Fruit fly (Drosophila melanogaster) whole organism, pupa: Measurements from ENCODE around the gene Tsp3A.
A peak's percentile ranks its signal among the peaks of the same experiment; 100 is the strongest.

Experiments
- CG10348 ChIP-seq: fragments of 200-800 bp; sonication (Bioruptor generic); IDR thresholded peaks from 2 replicates; pipeline ENCODE4 v1.3.6; 2022; ENCODE audit warnings: missing biosample characterization, missing genetic modification characterization
- CG12605 ChIP-seq: fragments of 200-800 bp; sonication (Bioruptor generic); IDR thresholded peaks from 2 replicates; pipeline ENCODE4 v1.3.6; 2022; ENCODE audit warnings: missing biosample characterization, missing genetic modification characterization
- CG13204 ChIP-seq: fragments of 200-800 bp; sonication (Bioruptor generic); optimal IDR thresholded peaks from 2 replicates; lab custom pipeline; 2018; ENCODE audit warnings: missing biosample characterization, mild to moderate bottlenecking, missing genetic modification characterization, moderate library complexity
- CG14655 ChIP-seq: fragments of 200-800 bp; sonication (Bioruptor generic); optimal IDR thresholded peaks from 3 replicates; lab custom pipeline; 2017; ENCODE audit warnings: mild to moderate bottlenecking, missing biosample characterization, missing genetic modification reagents, missing genetic modification characterization
- CG15710 ChIP-seq: fragments of 200-800 bp; sonication (Bioruptor generic); optimal IDR thresholded peaks from 2 replicates; lab custom pipeline; 2018; ENCODE audit warnings: missing biosample characterization, mild to moderate bottlenecking, missing genetic modification characterization, moderate library complexity
- CG17806 ChIP-seq: fragments of 200-800 bp; sonication (Bioruptor generic); optimal IDR thresholded peaks from 2 replicates; lab custom pipeline; 2018; ENCODE audit warnings: missing biosample characterization, mild to moderate bottlenecking, missing genetic modification characterization, moderate library complexity
- CG32121 ChIP-seq: fragments of 200-800 bp; sonication (Bioruptor generic); IDR thresholded peaks from 2 replicates; pipeline ENCODE4 v1.3.6; 2022; ENCODE audit warnings: missing biosample characterization, missing genetic modification characterization
- CG34367 ChIP-seq: fragments of 200-800 bp; sonication (Bioruptor generic); optimal IDR thresholded peaks from 2 replicates; lab custom pipeline; 2018; ENCODE audit warnings: missing biosample characterization, mild to moderate bottlenecking, missing genetic modification characterization
- CG4496 ChIP-seq: fragments of 200-800 bp; sonication (Bioruptor generic); IDR thresholded peaks from 3 replicates; pipeline ENCODE4 v1.3.6; 2022; ENCODE audit warnings: missing biosample characterization, missing genetic modification characterization
- CG8159 ChIP-seq: fragments of 200-800 bp; sonication (Bioruptor generic); optimal IDR thresholded peaks from 3 replicates; lab custom pipeline; 2018; ENCODE audit warnings: missing biosample characterization, mild to moderate bottlenecking, missing genetic modification characterization, moderate library complexity
- CG8301 ChIP-seq: fragments of 200-800 bp; sonication (Bioruptor generic); optimal IDR thresholded peaks from 2 replicates; lab custom pipeline; 2018; ENCODE audit warnings: missing biosample characterization, mild to moderate bottlenecking, missing genetic modification characterization
- CG9948 ChIP-seq: fragments of 200-800 bp; sonication (Bioruptor generic); optimal IDR thresholded peaks from 2 replicates; lab custom pipeline; 2018; ENCODE audit warnings: missing biosample characterization, mild to moderate bottlenecking, missing genetic modification characterization, moderate library complexity
- D1 ChIP-seq: fragments of 200-800 bp; sonication (Bioruptor generic); optimal IDR thresholded peaks from 2 replicates; lab custom pipeline; 2018; ENCODE audit warnings: missing biosample characterization, mild to moderate bottlenecking, missing genetic modification characterization, moderate library complexity
- EcR ChIP-seq: fragments of 200-800 bp; sonication (Bioruptor generic); optimal IDR thresholded peaks from 3 replicates; lab custom pipeline; 2019; ENCODE audit warnings: missing biosample characterization, missing genetic modification characterization, mild to moderate bottlenecking, moderate library complexity, missing genetic modification reagents
- Ets98B ChIP-seq: fragments of 200-800 bp; sonication (Bioruptor generic); IDR thresholded peaks from 2 replicates; pipeline ENCODE4 v1.3.6; 2022; ENCODE audit warnings: missing biosample characterization, missing genetic modification characterization
- Pif1A ChIP-seq: fragments of 200-800 bp; sonication (Bioruptor generic); optimal IDR thresholded peaks from 3 replicates; lab custom pipeline; 2016; ENCODE audit warnings: missing biosample characterization, missing genetic modification characterization
- Pif1B ChIP-seq: fragments of 200-800 bp; sonication (Bioruptor generic); optimal IDR thresholded peaks from 3 replicates; lab custom pipeline; 2016; ENCODE audit warnings: missing biosample characterization, missing genetic modification characterization
- Snoo ChIP-seq: fragments of 200-800 bp; sonication (Bioruptor generic); optimal IDR thresholded peaks from 3 replicates; lab custom pipeline; 2017; ENCODE audit warnings: missing biosample characterization, mild to moderate bottlenecking, missing genetic modification characterization, inconsistent platforms
- fd96Ca ChIP-seq: fragments of 200-800 bp; sonication (Bioruptor generic); IDR thresholded peaks from 3 replicates; pipeline ENCODE4 v1.3.6; 2022; ENCODE audit warnings: missing biosample characterization, missing genetic modification characterization
- gl ChIP-seq: fragments of 200-800 bp; sonication (Bioruptor generic); optimal IDR thresholded peaks from 2 replicates; lab custom pipeline; 2018; ENCODE audit warnings: missing biosample characterization, mild to moderate bottlenecking, missing genetic modification characterization
- rn ChIP-seq: fragments of 200-800 bp; sonication (Bioruptor generic); IDR thresholded peaks from 2 replicates; pipeline ENCODE4 v1.3.6; 2022; ENCODE audit warnings: missing biosample characterization, missing genetic modification characterization

Tsp3A gene

dm6 chrX:2651128-2651527 lies 31.6 kb upstream of the Tsp3A start:
- TF ChIP-seq CG15710 (tag; lab: Kevin White, UChicago) (no peak), Pif1B (GFP tag; lab: Kevin White, UChicago) (no peak), CG8159 (no peak), CG9948 (no peak), CG14655 (no peak), fd96Ca (GFP tag; lab: Robert Waterston, UW) (no peak), CG32121 (GFP tag; lab: Robert Waterston, UW) (no peak), CG34367 (tag; lab: Kevin White, UChicago) (no peak), EcR (GFP tag; lab: Kevin White, UChicago) (no peak), Ets98B (GFP tag; lab: Robert Waterston, UW) (no peak), CG13204 (GFP tag; lab: Kevin White, UChicago) (no peak), CG8301 (tag; lab: Kevin White, UChicago) (no peak), rn (GFP tag; lab: Robert Waterston, UW) (no peak), D1 (no peak), Pif1A (GFP tag; lab: Kevin White, UChicago) (no peak), CG10348 (GFP tag; lab: Robert Waterston, UW) (no peak), Snoo (tag; lab: Kevin White, UChicago) (no peak), gl (no peak), CG17806 (no peak)

- TF ChIP-seq CG8159 (no peak), Pif1A (GFP tag; lab: Kevin White, UChicago) (peak; percentile 10), rn (GFP tag; lab: Robert Waterston, UW) (no peak)
These were observed 29.4 kb upstream of the Tsp3A start for dm6 chrX:2648959-2649358.

dm6 chrX:2647950-2648613 lies 28.5 kb upstream of the Tsp3A start:
- 0 out of 2 replicates have a peak, but pooled peaks have one; percentile 38 for TF ChIP-seq CG10348 (GFP tag; lab: Robert Waterston, UW)
- TF ChIP-seq CG12605 (GFP tag; lab: Robert Waterston, UW): peak; percentile 68
- peak; percentile 41 for TF ChIP-seq Pif1A (GFP tag; lab: Kevin White, UChicago)
- peak; percentile 82 for TF ChIP-seq CG4496 (GFP tag; lab: Robert Waterston, UW)
- no peak for TF ChIP-seq rn (GFP tag; lab: Robert Waterston, UW)
- peak; percentile 51 for TF ChIP-seq Snoo (tag; lab: Kevin White, UChicago)
- TF ChIP-seq CG14655: peak; percentile 70
- TF ChIP-seq EcR (GFP tag; lab: Kevin White, UChicago): no peak
- peak; percentile 61 for TF ChIP-seq CG8301 (tag; lab: Kevin White, UChicago)
- peak; percentile 36 for TF ChIP-seq CG8159
- TF ChIP-seq CG32121 (GFP tag; lab: Robert Waterston, UW): peak; percentile 38; the same call in 1 of the 2 replicates
- peak; percentile 17 for TF ChIP-seq CG13204 (GFP tag; lab: Kevin White, UChicago)
- peak; percentile 43 for TF ChIP-seq CG17806
- TF ChIP-seq CG34367 (tag; lab: Kevin White, UChicago): peak; percentile 47
- no peak for TF ChIP-seq Pif1B (GFP tag; lab: Kevin White, UChicago)
- peak; percentile 58 for TF ChIP-seq CG9948
- no peak for TF ChIP-seq gl
- TF ChIP-seq Ets98B (GFP tag; lab: Robert Waterston, UW): peak; percentile 34; the same call in 1 of the 2 replicates
- TF ChIP-seq fd96Ca (GFP tag; lab: Robert Waterston, UW): peak; percentile 73; the same call in 2 of the 3 replicates
- TF ChIP-seq CG15710 (tag; lab: Kevin White, UChicago): peak; percentile 63
- TF ChIP-seq D1: no peak

dm6 chrX:2647472-2647883 lies 27.9 kb upstream of the Tsp3A start:
- TF ChIP-seq D1: peak; percentile 80
- TF ChIP-seq CG8159: peak; percentile 92
- TF ChIP-seq CG12605 (GFP tag; lab: Robert Waterston, UW): peak; percentile 80
- peak; percentile 89 for TF ChIP-seq CG9948
- peak; percentile 92 for TF ChIP-seq CG4496 (GFP tag; lab: Robert Waterston, UW)
- peak; percentile 84 for TF ChIP-seq Snoo (tag; lab: Kevin White, UChicago)
- peak; percentile 94 for TF ChIP-seq CG8301 (tag; lab: Kevin White, UChicago)
- no peak for TF ChIP-seq CG10348 (GFP tag; lab: Robert Waterston, UW)
- peak; percentile 88 for TF ChIP-seq CG13204 (GFP tag; lab: Kevin White, UChicago)
- TF ChIP-seq Ets98B (GFP tag; lab: Robert Waterston, UW): peak; percentile 91
- TF ChIP-seq EcR (GFP tag; lab: Kevin White, UChicago): peak; percentile 49
- TF ChIP-seq CG34367 (tag; lab: Kevin White, UChicago): peak; percentile 91
- peak; percentile 80 for TF ChIP-seq rn (GFP tag; lab: Robert Waterston, UW)
- TF ChIP-seq Pif1A (GFP tag; lab: Kevin White, UChicago): peak; percentile 92
- TF ChIP-seq Pif1B (GFP tag; lab: Kevin White, UChicago): peak; percentile 89
- peak; percentile 91 for TF ChIP-seq CG17806
- peak; percentile 91 for TF ChIP-seq CG32121 (GFP tag; lab: Robert Waterston, UW)
- peak; percentile 87 for TF ChIP-seq CG15710 (tag; lab: Kevin White, UChicago)
- TF ChIP-seq fd96Ca (GFP tag; lab: Robert Waterston, UW): peak; percentile 86
- TF ChIP-seq gl: peak; percentile 88
- TF ChIP-seq CG14655: peak; percentile 91
- TF ChIP-seq, all 21 proteins: peak for 20

- peak; percentile 97 for TF ChIP-seq CG32121 (GFP tag; lab: Robert Waterston, UW)
- TF ChIP-seq CG8301 (tag; lab: Kevin White, UChicago): peak; percentile 98
- TF ChIP-seq D1: peak; percentile 80
- TF ChIP-seq Pif1B (GFP tag; lab: Kevin White, UChicago): peak; percentile 92
- TF ChIP-seq EcR (GFP tag; lab: Kevin White, UChicago): peak; percentile 100
- TF ChIP-seq CG10348 (GFP tag; lab: Robert Waterston, UW): peak; percentile 89
- TF ChIP-seq CG34367 (tag; lab: Kevin White, UChicago): peak; percentile 97
- peak; percentile 95 for TF ChIP-seq gl
- TF ChIP-seq CG15710 (tag; lab: Kevin White, UChicago): peak; percentile 97
- TF ChIP-seq rn (GFP tag; lab: Robert Waterston, UW): peak; percentile 82
- TF ChIP-seq Ets98B (GFP tag; lab: Robert Waterston, UW): peak; percentile 98
- TF ChIP-seq CG8159: peak; percentile 97
- TF ChIP-seq CG14655: peak; percentile 98
- TF ChIP-seq Pif1A (GFP tag; lab: Kevin White, UChicago): peak; percentile 96
- TF ChIP-seq Snoo (tag; lab: Kevin White, UChicago): peak; percentile 98
- peak; percentile 98 for TF ChIP-seq CG4496 (GFP tag; lab: Robert Waterston, UW)
- TF ChIP-seq fd96Ca (GFP tag; lab: Robert Waterston, UW): peak; percentile 98
- peak; percentile 97 for TF ChIP-seq CG12605 (GFP tag; lab: Robert Waterston, UW)
- TF ChIP-seq CG17806: peak; percentile 94
- peak; percentile 96 for TF ChIP-seq CG9948
- TF ChIP-seq CG13204 (GFP tag; lab: Kevin White, UChicago): peak; percentile 92
These were observed 26.7 kb upstream of the Tsp3A start for dm6 chrX:2646022-2646761.
